Fruit fly (Drosophila melanogaster) whole organism, embryonic: ENCODE data around the gene CG6067.

Experiments
- ATbp ChIP-seq: fragments of 200-800 bp; sonication (Bioruptor generic); optimal IDR thresholded peaks from 2 replicates; lab custom pipeline; 2017; ENCODE audit warnings: missing biosample characterization, mild to moderate bottlenecking, missing genetic modification characterization, missing genetic modification reagents
- Antp ChIP-seq: fragments of 200-800 bp; sonication (Bioruptor generic); optimal IDR thresholded peaks from 3 replicates; lab custom pipeline; 2016; ENCODE audit warnings: missing biosample characterization, missing genetic modification characterization
- Atf-2 ChIP-seq: fragments of 200-800 bp; sonication (Bioruptor generic); optimal IDR thresholded peaks from 2 replicates; lab custom pipeline; 2016; ENCODE audit warnings: missing biosample characterization, missing genetic modification characterization
- Atf3 ChIP-seq: fragments of 200-800 bp; sonication (Bioruptor generic); optimal IDR thresholded peaks from 3 replicates; lab custom pipeline; 2016; ENCODE audit warnings: missing biosample characterization, missing genetic modification characterization
- CG12236 ChIP-seq: fragments of 200-800 bp; sonication (Bioruptor generic); optimal IDR thresholded peaks from 2 replicates; lab custom pipeline; 2016; ENCODE audit warnings: missing biosample characterization, missing genetic modification characterization
- CG14710 ChIP-seq: fragments of 200-800 bp; sonication (Bioruptor generic); optimal IDR thresholded peaks from 3 replicates; lab custom pipeline; 2019; ENCODE audit warnings: missing biosample characterization, mild to moderate bottlenecking, missing genetic modification characterization, moderate library complexity
- CG14965 ChIP-seq: fragments of 200-800 bp; sonication (Bioruptor generic); optimal IDR thresholded peaks from 2 replicates; lab custom pipeline; 2016; ENCODE audit warnings: missing biosample characterization, missing genetic modification characterization, borderline replicate concordance
- CG15269 ChIP-seq: fragments of 200-800 bp; sonication (Bioruptor generic); optimal IDR thresholded peaks from 2 replicates; lab custom pipeline; 2018; ENCODE audit warnings: missing biosample characterization, mild to moderate bottlenecking, missing genetic modification characterization, moderate library complexity
- CG15479 ChIP-seq: fragments of 200-800 bp; sonication (Bioruptor generic); optimal IDR thresholded peaks from 3 replicates; lab custom pipeline; 2019; ENCODE audit warnings: missing biosample characterization, mild to moderate bottlenecking, missing genetic modification characterization, moderate library complexity
- CG2875 ChIP-seq: fragments of 200-800 bp; sonication (Bioruptor generic); optimal IDR thresholded peaks from 2 replicates; lab custom pipeline; 2017; ENCODE audit warnings: missing biosample characterization, mild to moderate bottlenecking, missing genetic modification characterization, missing genetic modification reagents
- CG2889 ChIP-seq: fragments of 200-800 bp; sonication (Bioruptor generic); IDR thresholded peaks from 3 replicates; pipeline ENCODE4 v1.3.6; 2022; ENCODE audit warnings: missing biosample characterization, missing genetic modification characterization
- CG3838 ChIP-seq: fragments of 200-800 bp; sonication (Bioruptor generic); optimal IDR thresholded peaks from 3 replicates; lab custom pipeline; 2016; ENCODE audit warnings: missing biosample characterization, missing genetic modification characterization
- CG4328 ChIP-seq: fragments of 200-800 bp; sonication (Bioruptor generic); optimal IDR thresholded peaks from 3 replicates; lab custom pipeline; 2017; ENCODE audit warnings: missing biosample characterization, missing genetic modification reagents, missing genetic modification characterization
- CG4820 ChIP-seq: fragments of 200-800 bp; sonication (Bioruptor generic); optimal IDR thresholded peaks from 3 replicates; lab custom pipeline; 2016; ENCODE audit warnings: missing biosample characterization, missing genetic modification characterization
- CG6272 ChIP-seq: fragments of 200-800 bp; sonication (Bioruptor generic); IDR thresholded peaks from 2 replicates; pipeline ENCODE4 v1.3.6; 2022; ENCODE audit warnings: missing biosample characterization, missing genetic modification characterization
- CG6765 ChIP-seq: fragments of 200-800 bp; sonication (Bioruptor generic); optimal IDR thresholded peaks from 3 replicates; lab custom pipeline; 2017; ENCODE audit warnings: missing biosample characterization, mild to moderate bottlenecking, missing genetic modification characterization
- CG8089 ChIP-seq: fragments of 200-800 bp; sonication (Bioruptor generic); optimal IDR thresholded peaks from 3 replicates; lab custom pipeline; 2016; ENCODE audit warnings: missing biosample characterization, missing genetic modification characterization
- CG8478 ChIP-seq: fragments of >200 bp; optimal IDR thresholded peaks from 2 replicates; lab custom pipeline; 2018
- CG8924 ChIP-seq: fragments of 200-800 bp; optimal IDR thresholded peaks from 3 replicates; lab custom pipeline; 2019; ENCODE audit warnings: missing biosample characterization, mild to moderate bottlenecking, missing genetic modification characterization, moderate library complexity
- CG8944 ChIP-seq: fragments of 200-800 bp; sonication (Bioruptor generic); optimal IDR thresholded peaks from 3 replicates; lab custom pipeline; 2016; ENCODE audit warnings: missing biosample characterization, missing genetic modification characterization
- Dfd ChIP-seq, 2 experiments: fragments of >200 bp; optimal IDR thresholded peaks; 2 replicates each; lab custom pipeline; 2017; ENCODE audit warnings: missing biosample characterization in 2 of 2, missing genetic modification characterization in 2 of 2
- Drgx ChIP-seq: fragments of 200-800 bp; sonication (Bioruptor generic); IDR thresholded peaks from 2 replicates; pipeline ENCODE4 v1.3.6; 2022; ENCODE audit warnings: missing biosample characterization, missing genetic modification characterization
- Ets65A ChIP-seq: fragments of 200-800 bp; sonication (Bioruptor generic); peaks from one replicate; lab custom pipeline; 2016; ENCODE audit warnings: missing biosample characterization, missing genetic modification characterization
- Fer2 ChIP-seq: fragments of 200-800 bp; sonication (Bioruptor generic); optimal IDR thresholded peaks from 2 replicates; lab custom pipeline; 2018; ENCODE audit warnings: missing biosample characterization, mild to moderate bottlenecking, missing genetic modification characterization, moderate library complexity
- Hr78 ChIP-seq, 2 experiments: fragments of 200-800 bp in 1 of 2; fragments of >200 bp in 1 of 2; sonication (Bioruptor generic) in 1 of 2; optimal IDR thresholded peaks; 2 replicates each; lab custom pipeline; 2017 to 2019; ENCODE audit warnings: missing biosample characterization in 2 of 2, missing genetic modification characterization in 2 of 2, mild to moderate bottlenecking in 1 of 2, moderate library complexity in 1 of 2
- Oli ChIP-seq: fragments of 200-800 bp; sonication (Bioruptor generic); optimal IDR thresholded peaks from 2 replicates; lab custom pipeline; 2018; ENCODE audit warnings: missing biosample characterization, mild to moderate bottlenecking, missing genetic modification characterization, moderate library complexity
- Sox102F ChIP-seq: fragments of 200-800 bp; sonication (Bioruptor generic); optimal IDR thresholded peaks from 2 replicates; lab custom pipeline; 2018; ENCODE audit warnings: missing biosample characterization, mild to moderate bottlenecking, missing genetic modification characterization, moderate library complexity
- ab ChIP-seq: fragments of 200-800 bp; sonication (Bioruptor generic); optimal IDR thresholded peaks from 2 replicates; lab custom pipeline; 2016; ENCODE audit warnings: missing biosample characterization, missing genetic modification characterization
- ase ChIP-seq: fragments of 200-800 bp; sonication (Bioruptor generic); IDR thresholded peaks from 3 replicates; pipeline ENCODE4 v1.3.6; 2022; ENCODE audit warnings: missing biosample characterization, missing genetic modification characterization
- az2 ChIP-seq: fragments of 200-800 bp; sonication (Bioruptor generic); optimal IDR thresholded peaks from 3 replicates; lab custom pipeline; 2016; ENCODE audit warnings: missing biosample characterization, missing genetic modification characterization
- bcd ChIP-seq: fragments of 200-800 bp; sonication (Bioruptor generic); optimal IDR thresholded peaks from 2 replicates; lab custom pipeline; 2017; ENCODE audit warnings: missing biosample characterization, mild to moderate bottlenecking, missing genetic modification characterization
- chif ChIP-seq, 2 experiments: fragments of 200-800 bp; sonication (Bioruptor generic); optimal IDR thresholded peaks; 3 replicates each; lab custom pipeline; 2016; ENCODE audit warnings: missing biosample characterization in 2 of 2, missing genetic modification characterization in 2 of 2
- croc ChIP-seq: fragments of 200-800 bp; sonication (Bioruptor generic); conservative IDR thresholded peaks from 3 replicates; pipeline ENCODE4 v1.3.6; 2022; ENCODE audit warnings: missing biosample characterization, missing genetic modification characterization
- crol ChIP-seq: fragments of 200-800 bp; sonication (Bioruptor generic); IDR thresholded peaks from 2 replicates; pipeline ENCODE4 v1.3.6; 2022; ENCODE audit warnings: missing biosample characterization, missing genetic modification characterization
- dmrt11E ChIP-seq: fragments of 200-800 bp; sonication (Bioruptor generic); optimal IDR thresholded peaks from 3 replicates; lab custom pipeline; 2018; ENCODE audit warnings: missing biosample characterization, mild to moderate bottlenecking, missing genetic modification characterization, moderate library complexity
- esg ChIP-seq: fragments of 200-800 bp; sonication (Bioruptor generic); conservative IDR thresholded peaks from 2 replicates; pipeline ENCODE4 v1.3.6; 2022; ENCODE audit warnings: missing biosample characterization, missing genetic modification characterization
- fd3F ChIP-seq: fragments of 200-800 bp; sonication (Bioruptor generic); optimal IDR thresholded peaks from 2 replicates; lab custom pipeline; 2018; ENCODE audit warnings: missing biosample characterization, mild to moderate bottlenecking, missing genetic modification characterization, moderate library complexity
- fu2 ChIP-seq: fragments of 200-800 bp; sonication (Bioruptor generic); optimal IDR thresholded peaks from 2 replicates; lab custom pipeline; 2016; ENCODE audit warnings: missing biosample characterization, missing genetic modification characterization
- gsb-n ChIP-seq: fragments of 200-800 bp; sonication (Bioruptor generic); optimal IDR thresholded peaks from 3 replicates; lab custom pipeline; 2018; ENCODE audit warnings: missing biosample characterization, mild to moderate bottlenecking, missing genetic modification characterization
- jigr1 ChIP-seq: fragments of 200-800 bp; sonication (Bioruptor generic); IDR thresholded peaks from 3 replicates; pipeline ENCODE4 v1.3.6; 2022; ENCODE audit warnings: missing biosample characterization, missing genetic modification characterization
- ken ChIP-seq: fragments of 200-800 bp; sonication (Bioruptor generic); IDR thresholded peaks from 3 replicates; pipeline ENCODE4 v1.3.6; 2022; ENCODE audit warnings: missing biosample characterization, missing genetic modification characterization
- luna ChIP-seq: fragments of 200-800 bp; sonication (Bioruptor generic); optimal IDR thresholded peaks from 2 replicates; lab custom pipeline; 2016; ENCODE audit warnings: missing biosample characterization, missing genetic modification characterization
- mld ChIP-seq: fragments of 200-800 bp; sonication (Bioruptor generic); IDR thresholded peaks from 3 replicates; pipeline ENCODE4 v1.3.6; 2022; ENCODE audit warnings: missing biosample characterization, missing genetic modification characterization; ENCODE audit not compliant: partially characterized antibody
- nerfin-1 ChIP-seq: fragments of 200-800 bp; sonication (Bioruptor generic); optimal IDR thresholded peaks from 3 replicates; lab custom pipeline; 2019; ENCODE audit warnings: missing biosample characterization, mild to moderate bottlenecking, missing genetic modification characterization, moderate library complexity
- oc ChIP-seq: fragments of 200-800 bp; sonication (Bioruptor generic); optimal IDR thresholded peaks from 2 replicates; lab custom pipeline; 2018; ENCODE audit warnings: missing biosample characterization, mild to moderate bottlenecking, missing genetic modification characterization, moderate library complexity
- otp ChIP-seq: fragments of 200-800 bp; sonication (Bioruptor generic); IDR thresholded peaks from 3 replicates; pipeline ENCODE4, ENCODE4 v1.3.6; 2022; ENCODE audit warnings: missing biosample characterization, missing genetic modification characterization
- pho ChIP-seq: fragments of 200-800 bp; sonication (Bioruptor generic); optimal IDR thresholded peaks from 2 replicates; lab custom pipeline; 2016; ENCODE audit warnings: missing biosample characterization, missing genetic modification characterization
- sim ChIP-seq: fragments of 200-800 bp; sonication (Bioruptor generic); IDR thresholded peaks from 2 replicates; pipeline ENCODE4 v1.3.6; 2022; ENCODE audit warnings: missing biosample characterization, missing genetic modification characterization
- sug ChIP-seq: fragments of 200-800 bp; optimal IDR thresholded peaks from 2 replicates; lab custom pipeline; 2019; ENCODE audit warnings: missing biosample characterization, mild to moderate bottlenecking, missing genetic modification characterization, moderate library complexity
- vnd ChIP-seq: fragments of 200-800 bp; sonication (Bioruptor generic); IDR thresholded peaks from 3 replicates; pipeline ENCODE4 v1.3.6; 2022; ENCODE audit warnings: missing biosample characterization, missing genetic modification characterization; ENCODE audit not compliant: partially characterized antibody
- zen ChIP-seq: fragments of 200-800 bp; sonication (Bioruptor generic); optimal IDR thresholded peaks from 3 replicates; lab custom pipeline; 2018; ENCODE audit warnings: missing biosample characterization, mild to moderate bottlenecking, missing genetic modification characterization, moderate library complexity

Gene CG6067

DNA sequence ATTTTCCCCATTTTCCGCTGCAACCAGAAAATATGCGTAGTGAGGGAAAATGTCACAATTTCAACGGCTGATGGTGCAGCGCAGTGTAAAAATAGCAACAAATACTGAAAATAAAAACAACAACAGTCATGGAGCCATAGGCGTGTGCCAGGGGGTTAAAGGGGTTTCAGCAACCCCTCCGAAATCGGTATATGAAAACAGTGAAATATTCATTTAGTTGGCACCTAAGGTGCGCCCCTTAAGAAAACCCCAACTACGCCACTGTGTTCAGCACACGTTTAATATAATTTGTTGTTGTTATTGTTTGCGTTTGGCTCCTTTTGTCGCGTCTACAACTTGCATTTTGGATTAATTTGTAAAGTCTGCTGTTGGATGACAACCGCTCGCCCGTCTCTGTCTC, 16.6 kb downstream of the CG6067 start (continued):
- TF ChIP-seq ase (GFP tag; lab: Robert Waterston, UW) (peak; percentile 46; the same call in 1 of the 3 replicates), Fer2 (tag; lab: Kevin White, UChicago) (no peak), CG15479 (GFP tag; lab: Kevin White, UChicago) (no peak), fu2 (GFP tag; lab: Kevin White, UChicago) (no peak), CG2875 (GFP tag; lab: Kevin White, UChicago) (peak; percentile 20), chif (GFP tag; optimal IDR thresholded peaks at IDR 0.05; lab: Kevin White, UChicago) (peak; percentile 5 to 55), pho (GFP tag; lab: Kevin White, UChicago) (no peak), az2 (peak; percentile 52), CG14710 (tag; lab: Kevin White, UChicago) (peak; percentile 14), CG2889 (0 out of 3 replicates have a peak, but pooled peaks have one; percentile 28), sug (no peak), fd3F (GFP tag; lab: Kevin White, UChicago) (no peak), CG8944 (GFP tag; lab: Kevin White, UChicago) (peak; percentile 47), sim (GFP tag; lab: Robert Waterston, UW) (0 out of 2 replicates have a peak, but pooled peaks have one; percentile 24), Antp (GFP tag; lab: Kevin White, UChicago) (peak; percentile 28), Sox102F (peak; percentile 60), CG6272 (no peak), Drgx (GFP tag; lab: Robert Waterston, UW) (peak; percentile 87), Atf-2 (GFP tag; lab: Kevin White, UChicago) (peak; percentile 35), luna (GFP tag; lab: Kevin White, UChicago) (no peak), CG8478 (lab: Kevin White, UChicago) (no peak), CG14965 (GFP tag; lab: Kevin White, UChicago) (no peak), esg (GFP tag; lab: Robert Waterston, UW) (0 out of 2 replicates have a peak, but pooled peaks have one; percentile 14), mld (GFP tag; lab: Robert Waterston, UW) (no peak), Ets65A (GFP tag; lab: Kevin White, UChicago) (peak; percentile 88), ab (GFP tag; lab: Kevin White, UChicago) (no peak), CG4328 (GFP tag; lab: Kevin White, UChicago) (no peak), nerfin-1 (tag; lab: Kevin White, UChicago) (peak; percentile 18), CG6765 (GFP tag; lab: Kevin White, UChicago) (no peak), Atf3 (GFP tag; lab: Kevin White, UChicago) (peak; percentile 7), dmrt11E (tag; lab: Kevin White, UChicago) (peak; percentile 48), oc (no peak), bcd (peak; percentile 13), CG8089 (peak; percentile 17), jigr1 (GFP tag; lab: Robert Waterston, UW) (no peak), CG15269 (tag; lab: Kevin White, UChicago) (peak; percentile 29), CG3838 (no peak), otp (GFP tag; lab: Robert Waterston, UW) (0 out of 3 replicates have a peak, but pooled peaks have one; percentile 49), crol (GFP tag; lab: Robert Waterston, UW) (0 out of 2 replicates have a peak, but pooled peaks have one; percentile 21), CG4820 (GFP tag; lab: Kevin White, UChicago) (peak; percentile 71), vnd (GFP tag; lab: Robert Waterston, UW) (no peak), croc (peak; percentile 51; the same call in 2 of the 3 replicates), gsb-n (tag; lab: Kevin White, UChicago) (peak; percentile 27), Hr78 (GFP tag; optimal IDR thresholded peaks at IDR 0.05; lab: Kevin White, UChicago) (no peak), CG12236 (GFP tag; lab: Kevin White, UChicago) (no peak), ATbp (GFP tag; lab: Kevin White, UChicago) (peak; percentile 41), ken (GFP tag; lab: Robert Waterston, UW) (peak; percentile 77), CG8924 (tag; lab: Kevin White, UChicago) (no peak), zen (tag; lab: Kevin White, UChicago) (no peak), Oli (tag; lab: Kevin White, UChicago) (peak; percentile 42), Dfd (GFP tag; optimal IDR thresholded peaks at IDR 0.05; lab: Kevin White, UChicago) (no peak)
